Worm (Caenorhabditis elegans) whole organism, late embryonic: Measurements from ENCODE around the gene srh-213.
"Not testable (repeated sequence)": the region's sequence is repeated elsewhere in the genome, so short reads cannot be mapped to it uniquely, and the experiment has no call there.

Source experiments
- ama-1 ChIP-seq: fragments of 150-350 bp; optimal IDR thresholded peaks from 2 replicates; lab custom pipeline; 2014
- ceh-19 ChIP-seq: fragments of 200-800 bp; sonication (Bioruptor generic); optimal IDR thresholded peaks from 2 replicates; lab custom pipeline; 2018; ENCODE audit warnings: mild to moderate bottlenecking, missing genetic modification characterization, missing compliant biosample characterization
- ceh-48 ChIP-seq: sonication (generic microtip); optimal IDR thresholded peaks from 2 replicates; lab custom pipeline; 2016; ENCODE audit warnings: missing genetic modification characterization, inconsistent platforms, missing compliant biosample characterization
- pat-9 ChIP-seq: fragments of 200-800 bp; sonication (Bioruptor generic); optimal IDR thresholded peaks from 2 replicates; lab custom pipeline; 2018; ENCODE audit warnings: mild to moderate bottlenecking, missing genetic modification characterization, moderate library complexity, missing compliant biosample characterization
- pha-2 ChIP-seq: sonication (generic microtip); optimal IDR thresholded peaks from 2 replicates; lab custom pipeline; 2017; ENCODE audit warnings: mild to moderate bottlenecking, missing genetic modification characterization, missing compliant biosample characterization
- pha-4 ChIP-seq: fragments of 150-350 bp; optimal IDR thresholded peaks from 2 replicates; lab custom pipeline; 2018; ENCODE audit warnings: missing biosample characterization, missing genetic modification reagents, missing genetic modification characterization
- sdc-2 ChIP-seq: sonication (generic microtip); optimal IDR thresholded peaks from 2 replicates; lab custom pipeline; 2016; ENCODE audit warnings: missing genotype, missing genetic modification characterization, missing compliant biosample characterization
- sox-4 ChIP-seq: sonication (generic microtip); optimal IDR thresholded peaks from 2 replicates; lab custom pipeline; 2017; ENCODE audit warnings: mild to moderate bottlenecking, missing genetic modification characterization, inconsistent platforms, missing compliant biosample characterization
- unc-55 ChIP-seq: sonication (generic microtip); optimal IDR thresholded peaks from 2 replicates; lab custom pipeline; 2017; ENCODE audit warnings: missing biosample characterization, missing genetic modification reagents, missing genetic modification characterization

DNA sequence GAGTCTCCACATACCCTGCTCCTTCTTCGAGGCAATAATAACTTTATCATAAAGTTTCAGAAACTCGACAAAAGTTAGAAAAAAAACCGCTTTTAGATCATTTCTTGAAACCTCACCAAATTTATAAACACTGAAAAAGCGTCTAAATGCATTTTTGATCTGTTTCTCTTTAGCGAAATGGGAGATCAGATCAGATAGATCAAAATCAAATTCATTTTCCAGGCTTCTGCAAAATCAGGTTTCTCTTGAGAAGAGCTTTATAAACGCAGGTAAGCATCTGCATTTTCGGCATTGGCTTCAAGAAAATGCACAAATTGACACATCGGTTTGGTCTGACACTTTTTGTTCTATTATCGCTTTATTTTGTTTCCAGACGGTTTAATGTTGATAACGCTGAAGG lies 22.4 kb downstream of the srh-213 start, which contains the start of gene F40C5.1:
- TF ChIP-seq pha-4 (tag; lab: Kevin White, UChicago); pat-9 (tag; lab: Kevin White, UChicago); pha-2 (tag; lab: Kevin White, UChicago); ceh-48; ceh-19; unc-55 (GFP tag; lab: Kevin White, UChicago); ama-1 (lab: Kevin White, UChicago); sox-4 (tag; lab: Kevin White, UChicago); sdc-2 (tag; lab: Kevin White, UChicago): not testable (repeated sequence)
